Worm (Caenorhabditis elegans) whole organism, L1 larva: ENCODE data around the gene M163.5.

Experiments
- C16A3.4 ChIP-seq: fragments of 150-350 bp; optimal IDR thresholded peaks from 2 replicates; lab custom pipeline; 2014; ENCODE audit warnings: missing biosample characterization, missing genetic modification characterization
- C34B4.2 ChIP-seq: sonication (generic microtip); optimal IDR thresholded peaks from 2 replicates; lab custom pipeline; 2017; ENCODE audit warnings: mild to moderate bottlenecking, missing genetic modification characterization, missing compliant biosample characterization
- ama-1 ChIP-seq: fragments of 150-350 bp; optimal IDR thresholded peaks from 2 replicates; lab custom pipeline; 2014
- blmp-1 ChIP-seq: fragments of 150-350 bp; optimal IDR thresholded peaks from 2 replicates; lab custom pipeline; 2014; ENCODE audit warnings: missing biosample characterization, missing genetic modification characterization
- ceh-82 ChIP-seq, 3 experiments: fragments of 150-350 bp in 1 of 3; sonication (generic microtip) in 2 of 3; optimal IDR thresholded peaks; 2 replicates each; lab custom pipeline; 2014 to 2017; ENCODE audit warnings: missing biosample characterization in 3 of 3, missing genetic modification characterization in 3 of 3
- ceh-90 ChIP-seq: sonication (generic microtip); optimal IDR thresholded peaks from 2 replicates; lab custom pipeline; 2016; ENCODE audit warnings: missing genetic modification characterization, missing compliant biosample characterization
- dpl-1 ChIP-seq, 3 experiments: fragments of 150-350 bp in 2 of 3; sonication (generic microtip) in 1 of 3; optimal IDR thresholded peaks; 2 replicates each; lab custom pipeline; 2014 to 2017; ENCODE audit warnings: missing biosample characterization in 3 of 3, missing genetic modification characterization in 3 of 3, missing genetic modification reagents in 3 of 3
- efl-1 ChIP-seq, 4 experiments: fragments of 150-350 bp; optimal IDR thresholded peaks in 3 of 4; peaks in 1 of 4; 1 replicate in 1 of 4; 2 replicates in 3 of 4; lab custom pipeline; 2014; ENCODE audit warnings: missing biosample characterization in 2 of 4, missing genetic modification characterization in 2 of 4, missing genetic modification reagents in 2 of 4
- efl-3 ChIP-seq: fragments of 200-800 bp; sonication (Bioruptor generic); optimal IDR thresholded peaks from 2 replicates; lab custom pipeline; 2018; ENCODE audit warnings: mild to moderate bottlenecking, missing genetic modification characterization, missing compliant biosample characterization
- egl-27 ChIP-seq, 2 experiments: fragments of 150-350 bp in 1 of 2; sonication (generic microtip); optimal IDR thresholded peaks; 3 replicates each; lab custom pipeline; 2017 to 2018; ENCODE audit warnings: missing biosample characterization in 2 of 2, missing genetic modification characterization in 2 of 2, missing genetic modification reagents in 2 of 2
- elt-3 ChIP-seq, 6 experiments: fragments of 150-350 bp in 1 of 6; sonication (generic microtip); optimal IDR thresholded peaks; 2 replicates each; lab custom pipeline; 2017 to 2018; ENCODE audit warnings: missing biosample characterization in 6 of 6, missing genetic modification characterization in 6 of 6, inconsistent platforms in 1 of 6
- grh-1 ChIP-seq: fragments of 200-800 bp; sonication (Bioruptor generic); IDR thresholded peaks from 2 replicates; pipeline ENCODE4 v1.3.6; 2022; ENCODE audit warnings: missing genetic modification reagents, missing genetic modification characterization, missing compliant biosample characterization
- hpl-2 ChIP-seq: fragments of 150-350 bp; optimal IDR thresholded peaks from 2 replicates; lab custom pipeline; 2014; ENCODE audit warnings: missing biosample characterization, missing genetic modification reagents, missing genetic modification characterization
- irx-1 ChIP-seq: sonication (generic microtip); optimal IDR thresholded peaks from 2 replicates; lab custom pipeline; 2016; ENCODE audit warnings: missing genetic modification characterization, missing compliant biosample characterization
- isw-1 ChIP-seq: fragments of 200-800 bp; sonication (Bioruptor generic); IDR thresholded peaks from 2 replicates; pipeline ENCODE4 v1.3.6; 2022; ENCODE audit warnings: missing genetic modification characterization, missing compliant biosample characterization
- lin-13 ChIP-seq: fragments of 150-350 bp; optimal IDR thresholded peaks from 2 replicates; lab custom pipeline; 2014; ENCODE audit warnings: missing biosample characterization, missing genetic modification reagents, missing genetic modification characterization
- lin-14 ChIP-seq: fragments of 200-800 bp; sonication (Bioruptor generic); optimal IDR thresholded peaks from 2 replicates; lab custom pipeline; 2018; ENCODE audit warnings: mild to moderate bottlenecking, missing genetic modification characterization, moderate library complexity, missing compliant biosample characterization
- lin-35 ChIP-seq, 2 experiments: fragments of 150-350 bp; optimal IDR thresholded peaks; 2 replicates each; lab custom pipeline; 2014; ENCODE audit warnings: missing biosample characterization in 2 of 2, missing genetic modification characterization in 2 of 2, missing genetic modification reagents in 2 of 2
- lin-39 ChIP-seq: fragments of 150-350 bp; optimal IDR thresholded peaks from 2 replicates; lab custom pipeline; 2014; ENCODE audit warnings: missing biosample characterization, missing genetic modification reagents, missing genetic modification characterization
- lir-3 ChIP-seq: sonication (generic microtip); optimal IDR thresholded peaks from 2 replicates; lab custom pipeline; 2016; ENCODE audit warnings: mild to moderate bottlenecking, missing genetic modification characterization, moderate library complexity, missing compliant biosample characterization; ENCODE audit not compliant: poor library complexity
- lsy-2 ChIP-seq, 2 experiments: fragments of 150-350 bp; optimal IDR thresholded peaks; 2 replicates each; lab custom pipeline; 2014; ENCODE audit warnings: missing biosample characterization in 2 of 2, missing genetic modification characterization in 2 of 2
- mab-9 ChIP-seq: fragments of 200-800 bp; sonication (Bioruptor generic); IDR thresholded peaks from 2 replicates; pipeline ENCODE4 v1.3.6; 2022; ENCODE audit warnings: missing genetic modification reagents, missing genetic modification characterization, missing compliant biosample characterization
- mef-2 ChIP-seq: fragments of 150-350 bp; optimal IDR thresholded peaks from 2 replicates; lab custom pipeline; 2014; ENCODE audit warnings: missing biosample characterization, missing genetic modification characterization
- mep-1 ChIP-seq: fragments of 150-350 bp; optimal IDR thresholded peaks from 2 replicates; lab custom pipeline; 2014; ENCODE audit warnings: missing biosample characterization, missing genetic modification characterization
- nhr-12 ChIP-seq: sonication (generic microtip); optimal IDR thresholded peaks from 2 replicates; lab custom pipeline; 2017; ENCODE audit warnings: missing biosample characterization, missing genetic modification characterization
- nhr-19 ChIP-seq: fragments of 200-800 bp; sonication (Bioruptor generic); conservative IDR thresholded peaks from 2 replicates; pipeline ENCODE4 v1.3.6; 2022; ENCODE audit warnings: missing genetic modification characterization, missing compliant biosample characterization
- nhr-20 ChIP-seq: sonication (generic microtip); optimal IDR thresholded peaks from 2 replicates; lab custom pipeline; 2016; ENCODE audit warnings: mild to moderate bottlenecking, missing genetic modification characterization, missing compliant biosample characterization
- nhr-28 ChIP-seq: fragments of 150-350 bp; optimal IDR thresholded peaks from 2 replicates; lab custom pipeline; 2014; ENCODE audit warnings: missing biosample characterization, missing genetic modification characterization
- nhr-47 ChIP-seq: sonication (generic microtip); optimal IDR thresholded peaks from 2 replicates; lab custom pipeline; 2016; ENCODE audit warnings: mild to moderate bottlenecking, missing genetic modification characterization, moderate library complexity, missing compliant biosample characterization
- nhr-71 ChIP-seq: sonication (generic microtip); optimal IDR thresholded peaks from 2 replicates; lab custom pipeline; 2016; ENCODE audit warnings: mild to moderate bottlenecking, missing genetic modification characterization, moderate library complexity, missing compliant biosample characterization
- nhr-76 ChIP-seq: sonication (generic microtip); optimal IDR thresholded peaks from 2 replicates; lab custom pipeline; 2017; ENCODE audit warnings: missing biosample characterization, missing genetic modification characterization
- nhr-77 ChIP-seq: fragments of 150-350 bp; optimal IDR thresholded peaks from 2 replicates; lab custom pipeline; 2014; ENCODE audit warnings: missing biosample characterization, missing genetic modification characterization
- nhr-85 ChIP-seq: sonication (generic microtip); peaks from one replicate; lab custom pipeline; 2016; ENCODE audit warnings: missing genetic modification characterization, inconsistent platforms, missing compliant biosample characterization
- nhr-90 ChIP-seq: sonication (generic microtip); optimal IDR thresholded peaks from 2 replicates; lab custom pipeline; 2016; ENCODE audit warnings: mild to moderate bottlenecking, missing genetic modification characterization, missing compliant biosample characterization; ENCODE audit not compliant: poor library complexity
- pag-3 ChIP-seq: sonication (generic microtip); optimal IDR thresholded peaks from 2 replicates; lab custom pipeline; 2017; ENCODE audit warnings: missing genetic modification characterization, mild to moderate bottlenecking, missing compliant biosample characterization, antibody characterized with exemption, borderline replicate concordance; ENCODE audit not compliant: insufficient read depth
- pax-3 ChIP-seq: fragments of 200-800 bp; sonication (Bioruptor generic); optimal IDR thresholded peaks from 2 replicates; lab custom pipeline; 2018; ENCODE audit warnings: mild to moderate bottlenecking, missing genetic modification characterization, moderate library complexity, missing compliant biosample characterization
- rnt-1 ChIP-seq: sonication (generic microtip); optimal IDR thresholded peaks from 2 replicates; lab custom pipeline; 2016; ENCODE audit warnings: mild to moderate bottlenecking, missing genetic modification characterization, moderate library complexity, missing compliant biosample characterization
- snu-23 ChIP-seq: sonication (generic microtip); optimal IDR thresholded peaks from 2 replicates; lab custom pipeline; 2016; ENCODE audit warnings: missing genetic modification characterization, missing compliant biosample characterization
- sox-4 ChIP-seq: sonication (generic microtip); optimal IDR thresholded peaks from 2 replicates; lab custom pipeline; 2016; ENCODE audit warnings: missing genetic modification characterization, missing compliant biosample characterization
- sptf-1 ChIP-seq: fragments of 150-350 bp; optimal IDR thresholded peaks from 2 replicates; lab custom pipeline; 2014; ENCODE audit warnings: missing biosample characterization, missing genetic modification characterization
- swsn-7 ChIP-seq: sonication (generic microtip); optimal IDR thresholded peaks from 2 replicates; lab custom pipeline; 2016; ENCODE audit warnings: missing genetic modification characterization, missing compliant biosample characterization
- tbx-2 ChIP-seq: sonication (generic microtip); optimal IDR thresholded peaks from 2 replicates; lab custom pipeline; 2016; ENCODE audit warnings: missing genetic modification characterization, missing compliant biosample characterization
- unc-130 ChIP-seq: fragments of 150-350 bp; optimal IDR thresholded peaks from 2 replicates; lab custom pipeline; 2017; ENCODE audit warnings: missing biosample characterization, missing genetic modification characterization, inconsistent platforms
- unc-62 ChIP-seq: fragments of 150-350 bp; optimal IDR thresholded peaks from 2 replicates; lab custom pipeline; 2014; ENCODE audit warnings: missing biosample characterization, missing genetic modification reagents, missing genetic modification characterization
- unc-86 ChIP-seq: sonication (generic microtip); optimal IDR thresholded peaks from 2 replicates; lab custom pipeline; 2016; ENCODE audit warnings: missing genetic modification characterization, missing compliant biosample characterization
- unc-98 ChIP-seq: fragments of 200-800 bp; sonication (Bioruptor generic); IDR thresholded peaks from 2 replicates; pipeline ENCODE4 v1.3.6; 2022; ENCODE audit warnings: missing genetic modification characterization, missing compliant biosample characterization
- xbp-1 ChIP-seq: sonication (generic microtip); optimal IDR thresholded peaks from 2 replicates; lab custom pipeline; 2016; ENCODE audit warnings: missing genetic modification characterization, missing compliant biosample characterization

M163.5 gene

DNA sequence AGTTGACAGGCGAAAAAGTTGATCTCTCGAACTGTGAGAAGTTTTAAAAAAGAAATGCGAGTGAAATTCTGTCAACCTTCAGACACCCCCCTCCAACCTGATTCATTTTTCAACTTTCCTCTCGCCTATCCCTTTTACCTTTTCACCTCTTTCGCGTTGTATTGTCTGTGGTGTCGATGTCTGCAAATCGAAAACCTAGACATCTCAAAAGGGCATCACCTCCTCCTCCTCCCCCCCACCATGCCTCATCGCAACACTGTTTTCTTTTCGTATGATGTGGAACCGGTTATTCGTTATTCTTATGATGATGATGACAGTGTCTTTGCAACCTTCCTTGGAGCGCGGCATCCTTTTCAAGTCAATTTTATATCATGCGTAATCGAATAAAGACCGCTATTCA is 34.2 kb downstream of the M163.5 start (continued):
- TF ChIP-seq hpl-2 (GFP tag; lab: Kevin White, UChicago) (no peak), unc-62 (GFP tag; lab: Kevin White, UChicago) (no peak), mab-9 (GFP tag; lab: Robert Waterston, UW) (no peak), nhr-12 (tag; lab: Kevin White, UChicago) (no peak), tbx-2 (tag; lab: Kevin White, UChicago) (peak; percentile 2), unc-86 (tag; lab: Kevin White, UChicago) (no peak)

DNA sequence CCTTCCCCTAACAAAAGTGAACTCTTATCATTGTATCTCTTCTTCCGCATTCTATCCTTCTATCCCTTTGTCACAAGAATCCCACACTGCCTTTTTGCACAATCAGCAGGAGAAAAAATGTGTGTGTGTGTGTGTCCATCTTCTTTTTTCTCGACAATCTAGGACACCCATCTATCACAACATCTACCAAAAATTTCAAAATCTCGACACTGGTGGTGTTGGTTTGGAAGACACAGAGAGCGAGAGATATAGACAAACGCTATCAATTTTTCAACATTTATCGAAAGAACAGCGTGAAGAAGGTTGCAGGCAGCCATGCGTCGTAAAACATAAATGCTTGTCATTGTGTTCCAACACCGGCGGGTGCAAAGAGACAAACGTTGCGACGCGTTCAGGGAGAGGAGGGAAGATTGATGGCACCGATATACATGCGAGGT is 35.0 kb downstream of the M163.5 start:
- TF ChIP-seq nhr-47 (tag; lab: Kevin White, UChicago) = peak; percentile 36
- no peak for TF ChIP-seq mef-2 (tag; lab: Kevin White, UChicago)
- no peak for TF ChIP-seq isw-1 (GFP tag; lab: Robert Waterston, UW)
- no peak for TF ChIP-seq pax-3 (tag; lab: Kevin White, UChicago)
- no peak for TF ChIP-seq sox-4 (tag; lab: Kevin White, UChicago)
- TF ChIP-seq efl-1 (optimal IDR thresholded peaks at IDR 0.05; lab: Kevin White, UChicago) = peak in 1 of 2 experiments; percentile 5
- peak in 1 of 2 experiments; percentile 36 for TF ChIP-seq efl-1 (GFP tag; optimal IDR thresholded peaks at IDR 0.05 in 1 of 2; lab: Kevin White, UChicago)
- peak; percentile 33 for TF ChIP-seq unc-130 (tag; lab: Kevin White, UChicago)
- peak; percentile 98 for TF ChIP-seq nhr-85 (tag; lab: Kevin White, UChicago)
- TF ChIP-seq nhr-19 (GFP tag; lab: Robert Waterston, UW) = peak; percentile 61
- TF ChIP-seq irx-1 (tag; lab: Kevin White, UChicago) = peak; percentile 48
- TF ChIP-seq efl-3 = no peak
- TF ChIP-seq unc-98 (GFP tag; lab: Robert Waterston, UW) = no peak
- peak; percentile 13 for TF ChIP-seq nhr-77 (tag; lab: Kevin White, UChicago)
- no peak for TF ChIP-seq nhr-76 (tag; lab: Kevin White, UChicago)
- no peak for TF ChIP-seq sptf-1 (tag; lab: Kevin White, UChicago)
- peak; percentile 58 for TF ChIP-seq pag-3 (tag; lab: Kevin White, UChicago)
- peak in 1 of 2 experiments; percentile 36 for TF ChIP-seq lin-35 (GFP tag; optimal IDR thresholded peaks at IDR 0.05; lab: Kevin White, UChicago)
- TF ChIP-seq nhr-20 (tag; lab: Kevin White, UChicago) = peak; percentile 69
- TF ChIP-seq tbx-2 (tag; lab: Kevin White, UChicago) = peak; percentile 58
- peak in 5 of 6 experiments; percentile 61 to 85 (median 73) for TF ChIP-seq elt-3 (tag; optimal IDR thresholded peaks at IDR 0.05; lab: Kevin White, UChicago)
- TF ChIP-seq C34B4.2 = no peak
- peak; percentile 77 for TF ChIP-seq lin-39
- no peak for TF ChIP-seq nhr-28
- peak; percentile 85 for TF ChIP-seq blmp-1
- peak; percentile 94 for TF ChIP-seq lin-14 (GFP tag; lab: Kevin White, UChicago)
- peak; percentile 84 for TF ChIP-seq rnt-1 (tag; lab: Kevin White, UChicago)
- TF ChIP-seq ceh-82 (tag; optimal IDR thresholded peaks at IDR 0.05; lab: Kevin White, UChicago) = peak in 2 of 3 experiments; percentile 10 to 21
- no peak for TF ChIP-seq unc-86 (tag; lab: Kevin White, UChicago)
- TF ChIP-seq nhr-71 (tag; lab: Kevin White, UChicago) = peak; percentile 85
- TF ChIP-seq ceh-90 (tag; lab: Kevin White, UChicago) = no peak
- TF ChIP-seq C16A3.4 (tag; lab: Kevin White, UChicago) = peak; percentile 19
- peak; percentile 48 to 54 for TF ChIP-seq lsy-2 (tag; optimal IDR thresholded peaks at IDR 0.05; lab: Kevin White, UChicago)
- TF ChIP-seq ama-1 (lab: Kevin White, UChicago) = no peak
- TF ChIP-seq snu-23 (GFP tag; lab: Kevin White, UChicago) = peak; percentile 65
- peak; percentile 56; the same call in 1 of the 2 replicates for TF ChIP-seq grh-1 (GFP tag; lab: Robert Waterston, UW)
- TF ChIP-seq nhr-90 (tag; lab: Kevin White, UChicago) = peak; percentile 35
- TF ChIP-seq xbp-1 (tag; lab: Kevin White, UChicago) = no peak
- TF ChIP-seq lin-13 (GFP tag; lab: Kevin White, UChicago) = peak; percentile 15
- TF ChIP-seq mep-1 (tag; lab: Kevin White, UChicago) = peak; percentile 85
- TF ChIP-seq egl-27 (tag; optimal IDR thresholded peaks at IDR 0.05; lab: Kevin White, UChicago) = peak in 1 of 2 experiments; percentile 70
- peak; percentile 1 for TF ChIP-seq lir-3 (tag; lab: Kevin White, UChicago)
- peak; percentile 12 for TF ChIP-seq swsn-7 (tag; lab: Kevin White, UChicago)
- peak in 1 of 3 experiments; percentile 8 for TF ChIP-seq dpl-1 (GFP tag; optimal IDR thresholded peaks at IDR 0.05; lab: Kevin White, UChicago)
